Fruit fly (Drosophila melanogaster): ENCODE data around the gene ERp44.

Gene ERp44

DNA sequence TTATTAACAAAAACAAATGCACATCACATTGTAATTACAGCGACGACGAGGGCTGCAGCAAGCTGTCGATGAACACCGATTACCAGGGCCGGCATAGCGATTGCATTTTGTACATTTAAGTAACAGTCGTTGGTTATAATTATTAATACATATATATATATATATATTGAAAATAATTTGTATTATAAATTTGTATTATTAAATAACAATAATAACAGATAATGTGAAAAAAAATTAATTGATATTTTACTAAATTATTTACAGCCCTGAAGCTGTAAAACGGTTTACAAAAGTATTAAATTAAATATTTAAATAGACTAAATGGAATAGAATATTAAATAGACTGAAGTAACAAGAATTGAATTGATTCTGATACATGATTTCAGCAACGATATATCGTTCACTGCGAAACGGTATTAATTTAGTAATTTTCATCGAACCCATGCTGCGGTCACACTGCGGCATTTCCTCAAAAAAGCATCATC, 21.6 kb downstream of the ERp44 start, which contains the start of the genes kat80 and Prosalpha4 (continued):
- TF ChIP-seq fd96Cb (tag; optimal IDR thresholded peaks at IDR 0.05) (peak; percentile 20), CG12071 (GFP tag; optimal IDR thresholded peaks at IDR 0.05) (no peak), CG12391 (tag; optimal IDR thresholded peaks at IDR 0.05) (peak; percentile 65), CG13775 (GFP tag; optimal IDR thresholded peaks at IDR 0.05) (peak; percentile 58), zfh2 (GFP tag; optimal IDR thresholded peaks at IDR 0.05) (no peak), CHES-1-like (GFP tag; optimal IDR thresholded peaks at IDR 0.05) (no peak), HLH3B (GFP tag; IDR thresholded peaks at IDR 0.05) (no peak), CG7839 (tag; optimal IDR thresholded peaks at IDR 0.05) (peak; percentile 45), CG2712 (tag; optimal IDR thresholded peaks at IDR 0.05) (peak; percentile 53), corto (GFP tag; optimal IDR thresholded peaks at IDR 0.05) (no peak), Adf1 (GFP tag; IDR thresholded peaks at IDR 0.05) (no peak), CG13424 (tag; optimal IDR thresholded peaks at IDR 0.05) (peak; percentile 53), CG9609 (GFP tag; optimal IDR thresholded peaks at IDR 0.05) (no peak), cg (GFP tag; optimal IDR thresholded peaks at IDR 0.05) (no peak), CG11093 (GFP tag; IDR thresholded peaks at IDR 0.05) (no peak), CG31365 (tag; optimal IDR thresholded peaks at IDR 0.05) (no peak), ac (GFP tag; optimal IDR thresholded peaks at IDR 0.05) (no peak), hb (GFP tag; IDR thresholded peaks at IDR 0.05; ENCODE audit: partially characterized antibody) (0 out of 3 replicates have a peak, but pooled peaks have one; percentile 31), CG13296 (GFP tag; optimal IDR thresholded peaks at IDR 0.05) (peak; percentile 32), CG2116 (GFP tag; optimal IDR thresholded peaks at IDR 0.05) (no peak), insv (GFP tag; optimal IDR thresholded peaks at IDR 0.05) (no peak), cas (GFP tag; IDR thresholded peaks at IDR 0.05) (no peak), maf-S (GFP tag; optimal IDR thresholded peaks at IDR 0.05) (no peak), CG9727 (GFP tag; optimal IDR thresholded peaks at IDR 0.05) (peak; percentile 76), CG2875 (GFP tag; optimal IDR thresholded peaks at IDR 0.05) (no peak), ewg (GFP tag; optimal IDR thresholded peaks at IDR 0.05) (no peak), CG18262 (tag; optimal IDR thresholded peaks at IDR 0.05) (peak; percentile 48), CG1647 (GFP tag; optimal IDR thresholded peaks at IDR 0.05) (no peak), CG14710 (tag; optimal IDR thresholded peaks at IDR 0.05) (peak; percentile 67), vnd (GFP tag; IDR thresholded peaks at IDR 0.05; ENCODE audit: partially characterized antibody) (peak; percentile 53; the same call in 1 of the 3 replicates), CG4404 (GFP tag; IDR thresholded peaks at IDR 0.05) (no peak), CG31441 (GFP tag; IDR thresholded peaks at IDR 0.05) (peak; percentile 64), Oli (tag; optimal IDR thresholded peaks at IDR 0.05) (peak; percentile 25), CG18764 (GFP tag; optimal IDR thresholded peaks at IDR 0.05) (no peak), ash1 (GFP tag; optimal IDR thresholded peaks at IDR 0.05) (no peak), CG10431 (GFP tag; optimal IDR thresholded peaks at IDR 0.05) (no peak), Kr (GFP tag; optimal IDR thresholded peaks at IDR 0.05) (no peak), stc (GFP tag; IDR thresholded peaks at IDR 0.05) (no peak), ato (GFP tag; IDR thresholded peaks at IDR 0.05; ENCODE audit: partially characterized antibody) (no peak), Ets97D (GFP tag; optimal IDR thresholded peaks at IDR 0.05) (peak; percentile 11), sr (GFP tag; IDR thresholded peaks at IDR 0.05) (no peak), wor (GFP tag; IDR thresholded peaks at IDR 0.05) (no peak), klu (GFP tag; IDR thresholded peaks at IDR 0.05) (no peak), Blimp-1 (GFP tag; optimal IDR thresholded peaks at IDR 0.05) (peak; percentile 22), CG17385 (GFP tag; optimal IDR thresholded peaks at IDR 0.05) (peak; percentile 19), ftz-f1 (GFP tag; optimal IDR thresholded peaks at IDR 0.05) (no peak), zen (tag; optimal IDR thresholded peaks at IDR 0.05) (peak; percentile 42), bowl (GFP tag; IDR thresholded peaks at IDR 0.05) (no peak), da (GFP tag; optimal IDR thresholded peaks at IDR 0.05) (no peak), MBD-R2 (GFP tag; IDR thresholded peaks at IDR 0.05) (peak; percentile 46; the same call in 1 of the 2 replicates), CG9437 (GFP tag; optimal IDR thresholded peaks at IDR 0.05) (peak; percentile 19)

Data from whole organism, embryonic.